Worm (Caenorhabditis elegans): ENCODE measurements around the gene C50E3.15.

- TF ChIP-seq T22C8.4 (GFP tag; IDR thresholded peaks at IDR 0.05) (no peak), cog-1 (tag; optimal IDR thresholded peaks at IDR 0.05) (no peak), flt-1 (GFP tag; IDR thresholded peaks at IDR 0.05) (no peak), klf-2 (GFP tag; conservative IDR thresholded peaks at IDR 0.05) (no peak), ztf-29 (GFP tag; IDR thresholded peaks at IDR 0.05) (no peak), med-1 (GFP tag; optimal IDR thresholded peaks at IDR 0.05; ENCODE audit: insufficient read depth) (no peak), ztf-23 (GFP tag; IDR thresholded peaks at IDR 0.05) (no peak), tab-1 (GFP tag; IDR thresholded peaks at IDR 0.05) (no peak)
Measured at ce11 chrV:7622011-7622465, 3.8 kb downstream of the C50E3.15 start, which contains the start of gene C50E3.12.
